Worm (Caenorhabditis elegans) whole organism, L1 larva: Measurements from ENCODE around the gene his-61.

Experiments
- C16A3.4 ChIP-seq: fragments of 150-350 bp; optimal IDR thresholded peaks from 2 replicates; lab custom pipeline; 2014; ENCODE audit warnings: missing biosample characterization, missing genetic modification characterization
- C34B4.2 ChIP-seq: sonication (generic microtip); optimal IDR thresholded peaks from 2 replicates; lab custom pipeline; 2017; ENCODE audit warnings: mild to moderate bottlenecking, missing genetic modification characterization, missing compliant biosample characterization
- Y116A8C.19 ChIP-seq: sonication (generic microtip); optimal IDR thresholded peaks from 2 replicates; lab custom pipeline; 2016; ENCODE audit warnings: missing compliant biosample characterization, missing genetic modification characterization, borderline replicate concordance
- alr-1 ChIP-seq: fragments of 200-800 bp; sonication (Bioruptor generic); optimal IDR thresholded peaks from 2 replicates; lab custom pipeline; 2018; ENCODE audit warnings: borderline replicate concordance, mild to moderate bottlenecking, missing genetic modification characterization, missing compliant biosample characterization
- blmp-1 ChIP-seq: fragments of 150-350 bp; optimal IDR thresholded peaks from 2 replicates; lab custom pipeline; 2014; ENCODE audit warnings: missing biosample characterization, missing genetic modification characterization
- ces-1 ChIP-seq: fragments of 150-350 bp; optimal IDR thresholded peaks from 2 replicates; lab custom pipeline; 2014; ENCODE audit warnings: missing biosample characterization, missing genetic modification reagents, missing genetic modification characterization
- dpl-1 ChIP-seq, 3 experiments: fragments of 150-350 bp in 2 of 3; sonication (generic microtip) in 1 of 3; optimal IDR thresholded peaks; 2 replicates each; lab custom pipeline; 2014 to 2017; ENCODE audit warnings: missing biosample characterization in 3 of 3, missing genetic modification characterization in 3 of 3, missing genetic modification reagents in 3 of 3
- dsc-1 ChIP-seq: sonication (generic microtip); optimal IDR thresholded peaks from 2 replicates; lab custom pipeline; 2016; ENCODE audit warnings: mild to moderate bottlenecking, missing genetic modification characterization, missing compliant biosample characterization
- efl-1 ChIP-seq, 4 experiments: fragments of 150-350 bp; optimal IDR thresholded peaks in 3 of 4; peaks in 1 of 4; 1 replicate in 1 of 4; 2 replicates in 3 of 4; lab custom pipeline; 2014; ENCODE audit warnings: missing biosample characterization in 2 of 4, missing genetic modification characterization in 2 of 4, missing genetic modification reagents in 2 of 4
- elt-3 ChIP-seq, 6 experiments: fragments of 150-350 bp in 1 of 6; sonication (generic microtip); optimal IDR thresholded peaks; 2 replicates each; lab custom pipeline; 2017 to 2018; ENCODE audit warnings: missing biosample characterization in 6 of 6, missing genetic modification characterization in 6 of 6, inconsistent platforms in 1 of 6
- fkh-10 ChIP-seq: sonication (generic microtip); optimal IDR thresholded peaks from 2 replicates; lab custom pipeline; 2017; ENCODE audit warnings: missing biosample characterization, missing genetic modification reagents, missing genetic modification characterization
- grh-1 ChIP-seq: fragments of 200-800 bp; sonication (Bioruptor generic); IDR thresholded peaks from 2 replicates; pipeline ENCODE4 v1.3.6; 2022; ENCODE audit warnings: missing genetic modification reagents, missing genetic modification characterization, missing compliant biosample characterization
- hlh-4 ChIP-seq: sonication (generic microtip); optimal IDR thresholded peaks from 2 replicates; lab custom pipeline; 2016; ENCODE audit warnings: mild to moderate bottlenecking, missing genetic modification characterization, missing compliant biosample characterization
- irx-1 ChIP-seq: sonication (generic microtip); optimal IDR thresholded peaks from 2 replicates; lab custom pipeline; 2016; ENCODE audit warnings: missing genetic modification characterization, missing compliant biosample characterization
- isw-1 ChIP-seq: fragments of 200-800 bp; sonication (Bioruptor generic); IDR thresholded peaks from 2 replicates; pipeline ENCODE4 v1.3.6; 2022; ENCODE audit warnings: missing genetic modification characterization, missing compliant biosample characterization
- lin-14 ChIP-seq: fragments of 200-800 bp; sonication (Bioruptor generic); optimal IDR thresholded peaks from 2 replicates; lab custom pipeline; 2018; ENCODE audit warnings: mild to moderate bottlenecking, missing genetic modification characterization, moderate library complexity, missing compliant biosample characterization
- lin-39 ChIP-seq: fragments of 150-350 bp; optimal IDR thresholded peaks from 2 replicates; lab custom pipeline; 2014; ENCODE audit warnings: missing biosample characterization, missing genetic modification reagents, missing genetic modification characterization
- lsy-2 ChIP-seq, 2 experiments: fragments of 150-350 bp; optimal IDR thresholded peaks; 2 replicates each; lab custom pipeline; 2014; ENCODE audit warnings: missing biosample characterization in 2 of 2, missing genetic modification characterization in 2 of 2
- mdl-1 ChIP-seq, 2 experiments: fragments of 150-350 bp; optimal IDR thresholded peaks; 2 replicates each; lab custom pipeline; 2014 to 2017; ENCODE audit warnings: missing biosample characterization in 2 of 2, missing genetic modification characterization in 2 of 2, inconsistent platforms in 1 of 2
- mef-2 ChIP-seq: fragments of 150-350 bp; optimal IDR thresholded peaks from 2 replicates; lab custom pipeline; 2014; ENCODE audit warnings: missing biosample characterization, missing genetic modification characterization
- mep-1 ChIP-seq: fragments of 150-350 bp; optimal IDR thresholded peaks from 2 replicates; lab custom pipeline; 2014; ENCODE audit warnings: missing biosample characterization, missing genetic modification characterization
- nhr-20 ChIP-seq: sonication (generic microtip); optimal IDR thresholded peaks from 2 replicates; lab custom pipeline; 2016; ENCODE audit warnings: mild to moderate bottlenecking, missing genetic modification characterization, missing compliant biosample characterization
- nhr-28 ChIP-seq: fragments of 150-350 bp; optimal IDR thresholded peaks from 2 replicates; lab custom pipeline; 2014; ENCODE audit warnings: missing biosample characterization, missing genetic modification characterization
- nhr-71 ChIP-seq: sonication (generic microtip); optimal IDR thresholded peaks from 2 replicates; lab custom pipeline; 2016; ENCODE audit warnings: mild to moderate bottlenecking, missing genetic modification characterization, moderate library complexity, missing compliant biosample characterization
- nhr-76 ChIP-seq: sonication (generic microtip); optimal IDR thresholded peaks from 2 replicates; lab custom pipeline; 2017; ENCODE audit warnings: missing biosample characterization, missing genetic modification characterization
- nhr-77 ChIP-seq: fragments of 150-350 bp; optimal IDR thresholded peaks from 2 replicates; lab custom pipeline; 2014; ENCODE audit warnings: missing biosample characterization, missing genetic modification characterization
- nhr-85 ChIP-seq: sonication (generic microtip); peaks from one replicate; lab custom pipeline; 2016; ENCODE audit warnings: missing genetic modification characterization, inconsistent platforms, missing compliant biosample characterization
- pag-3 ChIP-seq: sonication (generic microtip); optimal IDR thresholded peaks from 2 replicates; lab custom pipeline; 2017; ENCODE audit warnings: missing genetic modification characterization, mild to moderate bottlenecking, missing compliant biosample characterization, antibody characterized with exemption, borderline replicate concordance; ENCODE audit not compliant: insufficient read depth
- snu-23 ChIP-seq: sonication (generic microtip); optimal IDR thresholded peaks from 2 replicates; lab custom pipeline; 2016; ENCODE audit warnings: missing genetic modification characterization, missing compliant biosample characterization
- sox-4 ChIP-seq: sonication (generic microtip); optimal IDR thresholded peaks from 2 replicates; lab custom pipeline; 2016; ENCODE audit warnings: missing genetic modification characterization, missing compliant biosample characterization
- sptf-1 ChIP-seq: fragments of 150-350 bp; optimal IDR thresholded peaks from 2 replicates; lab custom pipeline; 2014; ENCODE audit warnings: missing biosample characterization, missing genetic modification characterization
- swsn-7 ChIP-seq: sonication (generic microtip); optimal IDR thresholded peaks from 2 replicates; lab custom pipeline; 2016; ENCODE audit warnings: missing genetic modification characterization, missing compliant biosample characterization
- tbx-2 ChIP-seq: sonication (generic microtip); optimal IDR thresholded peaks from 2 replicates; lab custom pipeline; 2016; ENCODE audit warnings: missing genetic modification characterization, missing compliant biosample characterization
- unc-130 ChIP-seq: fragments of 150-350 bp; optimal IDR thresholded peaks from 2 replicates; lab custom pipeline; 2017; ENCODE audit warnings: missing biosample characterization, missing genetic modification characterization, inconsistent platforms
- unc-30 ChIP-seq: sonication (generic microtip); optimal IDR thresholded peaks from 2 replicates; lab custom pipeline; 2017; ENCODE audit warnings: missing biosample characterization, missing genetic modification characterization
- unc-86 ChIP-seq: sonication (generic microtip); optimal IDR thresholded peaks from 2 replicates; lab custom pipeline; 2016; ENCODE audit warnings: missing genetic modification characterization, missing compliant biosample characterization
- vab-15 ChIP-seq: sonication (generic microtip); optimal IDR thresholded peaks from 2 replicates; lab custom pipeline; 2017; ENCODE audit warnings: missing genotype, mild to moderate bottlenecking, missing genetic modification characterization, missing compliant biosample characterization
- zag-1 ChIP-seq: fragments of 150-350 bp; optimal IDR thresholded peaks from 2 replicates; lab custom pipeline; 2014; ENCODE audit warnings: missing biosample characterization, missing genetic modification characterization
- ztf-11 ChIP-seq, 2 experiments: sonication (generic microtip); optimal IDR thresholded peaks; 2 replicates each; lab custom pipeline; 2016 to 2017; ENCODE audit warnings: missing genetic modification characterization in 2 of 2, missing biosample characterization in 1 of 2, missing compliant biosample characterization in 1 of 2

The his-61 gene

DNA sequence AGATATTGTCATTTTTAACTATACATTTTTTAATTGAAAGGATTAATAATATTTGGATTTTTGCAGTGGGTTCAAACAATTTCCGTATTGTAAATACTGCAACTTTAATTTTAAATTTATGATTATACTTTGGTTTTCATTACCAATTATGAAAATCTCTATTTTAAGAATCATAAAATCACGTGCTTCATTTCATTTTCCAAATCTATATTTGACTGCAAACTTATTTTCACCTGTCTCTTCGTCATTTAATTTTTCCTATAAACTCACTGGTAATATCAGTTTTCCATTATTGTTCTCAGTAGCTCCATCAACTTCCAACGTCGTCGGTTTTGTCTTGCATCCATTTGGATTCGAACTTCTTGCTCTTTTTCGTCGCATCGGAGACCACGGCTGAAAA is 46.3 kb upstream of the his-61 start, which contains the start of gene R05G6.1:
Gene R05G6.1, plus strand, starts transcription at position 301 of the 400 bp plus-strand sequence.
- TF ChIP-seq unc-130 = no peak
- peak; percentile 44 for TF ChIP-seq hlh-4 (tag; lab: Kevin White, UChicago)

DNA sequence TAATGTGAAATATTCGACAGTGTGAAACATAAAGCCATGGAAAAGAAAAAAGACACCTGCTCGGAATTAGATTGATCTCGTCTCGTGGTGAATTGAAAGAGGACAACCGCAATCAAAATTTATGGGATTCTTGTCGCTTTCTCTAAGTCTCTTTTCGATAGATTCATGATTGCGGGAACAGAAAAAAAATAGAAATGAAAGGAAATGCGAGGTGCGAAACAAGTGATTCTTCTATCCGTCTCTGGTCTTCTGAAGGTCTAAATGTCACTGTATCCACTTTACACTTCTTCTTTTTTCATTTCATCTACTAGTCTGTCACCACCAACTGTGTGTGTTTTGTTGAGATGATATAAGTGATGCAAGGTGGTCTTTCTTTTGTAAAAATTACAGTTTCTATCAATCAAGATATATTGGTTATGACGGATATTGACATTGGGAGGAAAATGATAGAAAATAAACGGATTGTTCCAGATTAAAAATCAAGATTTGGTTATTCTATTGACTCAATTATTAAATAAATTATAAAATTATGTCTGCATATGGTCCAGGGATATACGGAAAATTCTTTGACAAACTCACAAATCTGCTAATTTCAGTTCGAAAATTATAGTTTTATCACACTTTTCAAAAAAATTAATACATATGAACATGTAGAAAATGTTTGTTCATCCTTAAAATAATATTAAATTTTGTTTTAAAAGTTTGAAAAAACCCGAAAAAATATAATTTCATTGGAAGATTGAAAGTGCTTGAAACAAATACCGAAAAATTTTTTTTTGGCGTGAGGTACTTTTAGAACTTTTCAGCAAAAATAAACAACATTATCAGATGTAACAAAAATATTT is 44.4 kb upstream of the his-61 start:
- TF ChIP-seq dsc-1 (tag; lab: Kevin White, UChicago) (peak; percentile 40), nhr-77 (tag; lab: Kevin White, UChicago) (no peak), mep-1 (tag; lab: Kevin White, UChicago) (peak; percentile 26), tbx-2 (no peak), lin-39 (tag; lab: Kevin White, UChicago) (no peak), sptf-1 (tag; lab: Kevin White, UChicago) (no peak), alr-1 (tag; lab: Kevin White, UChicago) (no peak), nhr-76 (tag; lab: Kevin White, UChicago) (no peak), ces-1 (GFP tag; lab: Kevin White, UChicago) (no peak), C16A3.4 (tag; lab: Kevin White, UChicago) (no peak), sox-4 (tag; lab: Kevin White, UChicago) (no peak), mdl-1 (tag; optimal IDR thresholded peaks at IDR 0.05; lab: Kevin White, UChicago) (peak in 1 of 2 experiments; percentile 4), irx-1 (no peak), pag-3 (tag; lab: Kevin White, UChicago) (no peak), vab-15 (tag; lab: Kevin White, UChicago) (no peak), nhr-20 (tag; lab: Kevin White, UChicago) (peak; percentile 30), unc-130 (no peak), zag-1 (no peak), blmp-1 (tag; lab: Kevin White, UChicago) (peak; percentile 87), nhr-28 (tag; lab: Kevin White, UChicago) (no peak), grh-1 (GFP tag; lab: Robert Waterston, UW) (no peak), elt-3 (tag; optimal IDR thresholded peaks at IDR 0.05; lab: Kevin White, UChicago) (peak in 3 of 6 experiments; percentile 2 to 59 (median 12)), dpl-1 (GFP tag; optimal IDR thresholded peaks at IDR 0.05; lab: Kevin White, UChicago) (no peak), unc-86 (tag; lab: Kevin White, UChicago) (no peak), nhr-85 (tag; lab: Kevin White, UChicago) (peak; percentile 87), swsn-7 (no peak), C34B4.2 (tag; lab: Kevin White, UChicago) (no peak), nhr-71 (tag; lab: Kevin White, UChicago) (peak; percentile 34), lin-14 (peak; percentile 79), snu-23 (GFP tag; lab: Kevin White, UChicago) (peak; percentile 56), Y116A8C.19 (tag; lab: Kevin White, UChicago) (no peak), isw-1 (no peak), ztf-11 (tag; optimal IDR thresholded peaks at IDR 0.05; lab: Kevin White, UChicago) (no peak), hlh-4 (tag; lab: Kevin White, UChicago) (no peak), efl-1 (optimal IDR thresholded peaks at IDR 0.05; lab: Kevin White, UChicago) (no peak), efl-1 (GFP tag; optimal IDR thresholded peaks at IDR 0.05 in 1 of 2; lab: Kevin White, UChicago) (peak in 1 of 2 experiments; percentile 1), lsy-2 (tag; optimal IDR thresholded peaks at IDR 0.05; lab: Kevin White, UChicago) (peak in 1 of 2 experiments; percentile 44), unc-30 (tag; lab: Kevin White, UChicago) (no peak)

DNA sequence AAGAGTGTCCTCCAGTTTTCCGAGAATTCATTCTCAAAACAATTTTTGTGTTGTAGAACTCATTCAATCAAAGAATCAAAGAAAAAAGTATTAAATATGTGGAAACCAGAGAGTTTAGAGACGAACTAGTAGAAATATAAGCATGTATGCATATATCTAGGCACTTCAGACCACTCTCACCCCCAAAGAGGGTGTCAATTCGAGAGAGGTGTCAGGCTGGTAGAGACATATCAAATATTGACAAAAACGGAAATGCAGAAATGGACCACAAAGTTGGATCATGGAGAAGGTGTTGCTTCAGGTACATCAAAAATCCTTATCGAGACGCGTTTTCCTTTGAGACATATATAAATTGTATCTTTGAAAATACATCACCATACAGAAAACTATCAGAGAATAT is 37.7 kb upstream of the his-61 start:
- no peak for TF ChIP-seq fkh-10
- TF ChIP-seq lin-14 = peak; percentile 43
- no peak for TF ChIP-seq mef-2
- TF ChIP-seq, all 84 proteins: peak for 1
